Worm (Caenorhabditis elegans) whole organism, L2 larva: ENCODE data around the gene gcy-18.

Experiments
- C34F6.9 ChIP-seq: fragments of 150-350 bp; optimal IDR thresholded peaks from 2 replicates; lab custom pipeline; 2014; ENCODE audit warnings: missing biosample characterization, missing genetic modification characterization
- F13H6.1 ChIP-seq: sonication (generic microtip); optimal IDR thresholded peaks from 2 replicates; lab custom pipeline; 2016; ENCODE audit warnings: missing genetic modification characterization, missing compliant biosample characterization
- R02D3.7 ChIP-seq: fragments of 150-350 bp; optimal IDR thresholded peaks from 2 replicates; lab custom pipeline; 2014; ENCODE audit warnings: missing biosample characterization, missing genetic modification characterization
- Y55F3AM.14 ChIP-seq: fragments of 200-800 bp; sonication (Bioruptor generic); optimal IDR thresholded peaks from 2 replicates; lab custom pipeline; 2018; ENCODE audit warnings: mild to moderate bottlenecking, missing genetic modification characterization, missing compliant biosample characterization
- ZK546.5 ChIP-seq: sonication (generic microtip); optimal IDR thresholded peaks from 2 replicates; lab custom pipeline; 2017; ENCODE audit warnings: missing biosample characterization, missing genetic modification characterization
- alr-1 ChIP-seq: fragments of 150-350 bp; optimal IDR thresholded peaks from 2 replicates; lab custom pipeline; 2014; ENCODE audit warnings: missing biosample characterization, missing genetic modification characterization
- aly-2 ChIP-seq: fragments of 150-350 bp; optimal IDR thresholded peaks from 2 replicates; lab custom pipeline; 2014; ENCODE audit warnings: missing biosample characterization, missing genetic modification characterization
- ama-1 ChIP-seq: fragments of 150-350 bp; optimal IDR thresholded peaks from 2 replicates; lab custom pipeline; 2018; ENCODE audit warnings: inconsistent platforms
- blmp-1 ChIP-seq: sonication (generic microtip); optimal IDR thresholded peaks from 2 replicates; lab custom pipeline; 2017; ENCODE audit warnings: missing genetic modification characterization, mild to moderate bottlenecking, missing compliant biosample characterization, antibody characterized with exemption, moderate library complexity; ENCODE audit not compliant: insufficient read depth
- ceh-16 ChIP-seq: fragments of 150-350 bp; optimal IDR thresholded peaks from 2 replicates; lab custom pipeline; 2014; ENCODE audit warnings: missing biosample characterization, missing genetic modification characterization
- ceh-82 ChIP-seq: fragments of 150-350 bp; optimal IDR thresholded peaks from 2 replicates; lab custom pipeline; 2014; ENCODE audit warnings: missing biosample characterization, missing genetic modification characterization
- crh-2 ChIP-seq: sonication (generic microtip); optimal IDR thresholded peaks from 2 replicates; lab custom pipeline; 2017; ENCODE audit warnings: missing biosample characterization, missing genetic modification characterization
- dmd-4 ChIP-seq: sonication (generic microtip); optimal IDR thresholded peaks from 2 replicates; lab custom pipeline; 2017; ENCODE audit warnings: missing biosample characterization, missing genetic modification characterization
- egl-27 ChIP-seq: sonication (generic microtip); optimal IDR thresholded peaks from 3 replicates; lab custom pipeline; 2017; ENCODE audit warnings: missing biosample characterization, missing genetic modification reagents, missing genetic modification characterization
- elt-1 ChIP-seq: fragments of 150-350 bp; optimal IDR thresholded peaks from 2 replicates; lab custom pipeline; 2014; ENCODE audit warnings: missing biosample characterization, missing genetic modification characterization
- fos-1 ChIP-seq: fragments of 150-350 bp; optimal IDR thresholded peaks from 2 replicates; lab custom pipeline; 2014; ENCODE audit warnings: missing biosample characterization, missing genetic modification characterization
- gmeb-1 ChIP-seq: fragments of 150-350 bp; optimal IDR thresholded peaks from 2 replicates; lab custom pipeline; 2014; ENCODE audit warnings: missing biosample characterization, missing genetic modification characterization
- lin-11 ChIP-seq: fragments of 150-350 bp; sonication (generic microtip); optimal IDR thresholded peaks from 2 replicates; lab custom pipeline; 2014; ENCODE audit warnings: missing biosample characterization, missing genetic modification characterization, inconsistent platforms, mixed read lengths
- lin-13 ChIP-seq: fragments of 150-350 bp; optimal IDR thresholded peaks from 2 replicates; lab custom pipeline; 2014; ENCODE audit warnings: missing biosample characterization, missing genetic modification reagents, missing genetic modification characterization
- lin-39 ChIP-seq: fragments of 150-350 bp; optimal IDR thresholded peaks from 2 replicates; lab custom pipeline; 2014; ENCODE audit warnings: missing biosample characterization, missing genetic modification reagents, missing genetic modification characterization
- lsy-2 ChIP-seq, 2 experiments: fragments of 150-350 bp in 1 of 2; sonication (generic microtip) in 1 of 2; optimal IDR thresholded peaks; 2 replicates each; lab custom pipeline; 2014 to 2017; ENCODE audit warnings: missing biosample characterization in 2 of 2, missing genetic modification characterization in 2 of 2
- mab-5 ChIP-seq: fragments of 150-350 bp; optimal IDR thresholded peaks from 2 replicates; lab custom pipeline; 2014; ENCODE audit warnings: missing biosample characterization, missing genetic modification characterization
- mbf-1 ChIP-seq: sonication (generic microtip); optimal IDR thresholded peaks from 2 replicates; lab custom pipeline; 2017; ENCODE audit warnings: missing biosample characterization, missing genetic modification characterization
- mdl-1 ChIP-seq, 2 experiments: fragments of 150-350 bp in 1 of 2; sonication (generic microtip) in 1 of 2; optimal IDR thresholded peaks; 2 replicates each; lab custom pipeline; 2017; ENCODE audit warnings: missing biosample characterization in 2 of 2, missing genetic modification characterization in 2 of 2
- nhr-10 ChIP-seq: sonication (generic microtip); optimal IDR thresholded peaks from 2 replicates; lab custom pipeline; 2017; ENCODE audit warnings: missing biosample characterization, missing genetic modification characterization
- nhr-11 ChIP-seq: fragments of 150-350 bp; optimal IDR thresholded peaks from 2 replicates; lab custom pipeline; 2014; ENCODE audit warnings: missing biosample characterization, missing genetic modification characterization
- nhr-12 ChIP-seq: fragments of 150-350 bp; optimal IDR thresholded peaks from 2 replicates; lab custom pipeline; 2014; ENCODE audit warnings: missing biosample characterization, missing genetic modification characterization
- nhr-129 ChIP-seq: fragments of 150-350 bp; optimal IDR thresholded peaks from 2 replicates; lab custom pipeline; 2014; ENCODE audit warnings: missing biosample characterization, missing genetic modification characterization
- nhr-21 ChIP-seq: fragments of 150-350 bp; optimal IDR thresholded peaks from 2 replicates; lab custom pipeline; 2014; ENCODE audit warnings: missing biosample characterization, missing genetic modification characterization
- nhr-23 ChIP-seq: fragments of 150-350 bp; optimal IDR thresholded peaks from 2 replicates; lab custom pipeline; 2014; ENCODE audit warnings: missing biosample characterization, missing genetic modification reagents, missing genetic modification characterization
- nhr-25 ChIP-seq: fragments of 150-350 bp; sonication (generic microtip); optimal IDR thresholded peaks from 3 replicates; lab custom pipeline; 2014; ENCODE audit warnings: missing biosample characterization, missing genetic modification characterization
- nhr-6 ChIP-seq: fragments of 150-350 bp; optimal IDR thresholded peaks from 2 replicates; lab custom pipeline; 2014; ENCODE audit warnings: missing biosample characterization, missing genetic modification characterization
- nhr-77 ChIP-seq: fragments of 150-350 bp; optimal IDR thresholded peaks from 2 replicates; lab custom pipeline; 2014; ENCODE audit warnings: missing biosample characterization, missing genetic modification characterization
- peb-1 ChIP-seq: fragments of 150-350 bp; optimal IDR thresholded peaks from 2 replicates; lab custom pipeline; 2014; ENCODE audit warnings: missing biosample characterization, missing genetic modification characterization
- sem-4 ChIP-seq: fragments of 150-350 bp; optimal IDR thresholded peaks from 2 replicates; lab custom pipeline; 2014; ENCODE audit warnings: missing biosample characterization, missing genetic modification reagents, missing genetic modification characterization
- skn-1 ChIP-seq: sonication (generic microtip); optimal IDR thresholded peaks from 2 replicates; lab custom pipeline; 2017; ENCODE audit warnings: missing biosample characterization, missing genetic modification characterization
- sma-3 ChIP-seq: sonication (generic microtip); optimal IDR thresholded peaks from 2 replicates; lab custom pipeline; 2016; ENCODE audit warnings: missing genetic modification reagents, missing genetic modification characterization, missing compliant biosample characterization
- sma-9 ChIP-seq, 2 experiments: fragments of 150-350 bp in 1 of 2; sonication (generic microtip) in 1 of 2; optimal IDR thresholded peaks; 2 replicates each; lab custom pipeline; 2014 to 2016; ENCODE audit warnings: missing genetic modification characterization in 2 of 2, mild to moderate bottlenecking in 1 of 2, missing biosample characterization in 1 of 2, missing compliant biosample characterization in 1 of 2, missing genetic modification reagents in 1 of 2, moderate library complexity in 1 of 2
- snpc-4 ChIP-seq: fragments of 150-350 bp; optimal IDR thresholded peaks from 2 replicates; lab custom pipeline; 2014; ENCODE audit warnings: missing biosample characterization, missing genetic modification characterization
- unc-39 ChIP-seq: fragments of 150-350 bp; optimal IDR thresholded peaks from 2 replicates; lab custom pipeline; 2014; ENCODE audit warnings: missing biosample characterization, missing genetic modification characterization
- unc-55 ChIP-seq: fragments of 150-350 bp; sonication (generic microtip); optimal IDR thresholded peaks from 3 replicates; lab custom pipeline; 2014; ENCODE audit warnings: missing biosample characterization, missing genetic modification reagents, missing genetic modification characterization
- unc-62 ChIP-seq: fragments of 150-350 bp; optimal IDR thresholded peaks from 2 replicates; lab custom pipeline; 2014; ENCODE audit warnings: missing biosample characterization, missing genetic modification reagents, missing genetic modification characterization
- zag-1 ChIP-seq: fragments of 150-350 bp; optimal IDR thresholded peaks from 2 replicates; lab custom pipeline; 2014; ENCODE audit warnings: missing biosample characterization, missing genetic modification characterization
- ztf-1 ChIP-seq: fragments of 200-800 bp; sonication (Bioruptor generic); conservative IDR thresholded peaks from 2 replicates; pipeline ENCODE4 v1.3.6; 2022; ENCODE audit warnings: missing genetic modification characterization, missing compliant biosample characterization
- ztf-11 ChIP-seq: sonication (generic microtip); optimal IDR thresholded peaks from 2 replicates; lab custom pipeline; 2017; ENCODE audit warnings: missing biosample characterization, missing genetic modification characterization
- ztf-4 ChIP-seq: fragments of 150-350 bp; optimal IDR thresholded peaks from 2 replicates; lab custom pipeline; 2014; ENCODE audit warnings: missing biosample characterization, missing genetic modification characterization

Gene gcy-18

DNA sequence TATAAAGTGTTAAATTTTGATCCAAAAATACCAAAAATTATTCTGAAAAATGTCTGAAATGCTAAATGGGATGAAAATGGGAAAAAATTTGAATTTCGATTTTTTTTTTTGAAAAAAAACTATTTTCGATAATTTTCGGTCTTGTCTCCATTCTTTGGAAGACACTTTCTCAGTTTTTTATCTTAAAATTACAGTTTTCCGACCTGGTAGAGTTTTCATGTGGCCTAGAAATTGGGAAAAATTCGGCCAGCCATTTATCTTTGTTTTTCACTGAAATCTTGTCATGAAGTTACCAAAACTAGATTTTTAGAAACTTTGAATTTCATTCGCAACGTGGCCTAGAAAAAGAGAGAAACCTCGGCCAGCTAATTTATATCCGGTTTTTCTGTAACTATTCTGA lies 19.0 kb upstream of the gcy-18 start:
- no peak for TF ChIP-seq unc-39 (tag; lab: Kevin White, UChicago)
- no peak for TF ChIP-seq nhr-11
- TF ChIP-seq blmp-1 (tag; lab: Kevin White, UChicago): no peak

- TF ChIP-seq nhr-11 (no peak), nhr-23 (tag; lab: Kevin White, UChicago) (no peak), gmeb-1 (tag; lab: Kevin White, UChicago) (peak; percentile 32), fos-1 (tag; lab: Kevin White, UChicago) (peak; percentile 85), crh-2 (tag; lab: Kevin White, UChicago) (peak; percentile 53), nhr-25 (no peak), sma-3 (GFP tag; lab: Kevin White, UChicago) (no peak), skn-1 (peak; percentile 71), peb-1 (tag; lab: Kevin White, UChicago) (no peak), lsy-2 (tag; optimal IDR thresholded peaks at IDR 0.05; lab: Kevin White, UChicago) (peak in 1 of 2 experiments; percentile 8), mdl-1 (tag; optimal IDR thresholded peaks at IDR 0.05; lab: Kevin White, UChicago) (no peak), sma-9 (GFP tag; optimal IDR thresholded peaks at IDR 0.05; lab: Kevin White, UChicago) (peak; percentile 55), sma-9 (tag; optimal IDR thresholded peaks at IDR 0.05; lab: Kevin White, UChicago) (no peak)
- TF ChIP-seq, all 48 proteins: peak for 6
Observed at ce11 chrIV:12842121-12842520, 17.8 kb upstream of the gcy-18 start.

DNA sequence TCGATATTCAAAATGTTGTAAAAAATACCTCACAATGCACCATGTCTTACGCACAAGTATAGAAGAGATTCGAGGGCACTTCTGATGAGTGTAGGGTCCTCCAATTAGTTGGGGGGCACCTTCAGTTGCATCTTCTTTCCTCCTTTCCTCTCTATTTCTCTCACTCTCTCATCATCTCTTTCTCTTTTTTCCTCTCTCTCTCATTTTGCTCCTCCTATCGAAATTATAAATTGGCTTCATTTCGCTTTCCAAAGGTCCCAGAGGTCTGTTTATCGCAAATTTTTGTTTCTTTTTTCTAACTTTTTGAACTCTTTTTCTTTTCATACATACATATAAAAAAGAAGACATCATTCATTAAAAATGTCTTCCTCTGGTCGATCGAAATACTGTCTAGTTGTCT lies 17.0 kb upstream of the gcy-18 start:
- TF ChIP-seq lsy-2 (tag; optimal IDR thresholded peaks at IDR 0.05; lab: Kevin White, UChicago): peak in 1 of 2 experiments; percentile 7
- TF ChIP-seq C34F6.9 (tag; lab: Kevin White, UChicago): peak; percentile 18
- no peak for TF ChIP-seq dmd-4 (tag; lab: Kevin White, UChicago)

ce11 chrIV:12845596-12845995 lies 14.3 kb upstream of the gcy-18 start, which contains the start of gene txt-19:
TSS of gene txt-19 (plus strand) at chrIV:12845899.
- no peak for TF ChIP-seq egl-27
- peak; percentile 28 for TF ChIP-seq F13H6.1 (tag; lab: Kevin White, UChicago)
- TF ChIP-seq sma-3 (GFP tag; lab: Kevin White, UChicago): no peak
- no peak for TF ChIP-seq nhr-6 (tag; lab: Kevin White, UChicago)
- TF ChIP-seq dmd-4 (tag; lab: Kevin White, UChicago): no peak
- no peak for TF ChIP-seq snpc-4 (tag; lab: Kevin White, UChicago)
- no peak for TF ChIP-seq aly-2 (tag; lab: Kevin White, UChicago)
- TF ChIP-seq unc-55 (GFP tag; lab: Kevin White, UChicago): peak; percentile 44
- TF ChIP-seq sem-4 (tag; lab: Kevin White, UChicago): no peak
- TF ChIP-seq mab-5 (tag; lab: Kevin White, UChicago): no peak
- peak; percentile 12 for TF ChIP-seq crh-2 (tag; lab: Kevin White, UChicago)
- TF ChIP-seq alr-1 (tag; lab: Kevin White, UChicago): no peak
- no peak for TF ChIP-seq unc-62 (GFP tag; lab: Kevin White, UChicago)
- no peak for TF ChIP-seq R02D3.7 (tag; lab: Kevin White, UChicago)
- TF ChIP-seq ztf-4 (tag; lab: Kevin White, UChicago): no peak
- TF ChIP-seq blmp-1 (tag; lab: Kevin White, UChicago): no peak
- no peak for TF ChIP-seq Y55F3AM.14 (GFP tag; lab: Kevin White, UChicago)
- no peak for TF ChIP-seq nhr-12 (tag; lab: Kevin White, UChicago)
- no peak for TF ChIP-seq elt-1
- no peak for TF ChIP-seq lin-39
- TF ChIP-seq sma-9 (GFP tag; optimal IDR thresholded peaks at IDR 0.05; lab: Kevin White, UChicago): peak; percentile 30
- no peak for TF ChIP-seq sma-9 (tag; optimal IDR thresholded peaks at IDR 0.05; lab: Kevin White, UChicago)
- TF ChIP-seq nhr-11: no peak
- TF ChIP-seq ceh-16 (tag; lab: Kevin White, UChicago): no peak
- TF ChIP-seq mdl-1 (tag; optimal IDR thresholded peaks at IDR 0.05; lab: Kevin White, UChicago): no peak
- TF ChIP-seq lsy-2 (tag; optimal IDR thresholded peaks at IDR 0.05; lab: Kevin White, UChicago): peak in 1 of 2 experiments; percentile 18
- peak; percentile 8 for TF ChIP-seq lin-13 (GFP tag; lab: Kevin White, UChicago)
- peak; percentile 6 for TF ChIP-seq lin-11 (tag; lab: Kevin White, UChicago)
- TF ChIP-seq ztf-11 (tag; lab: Kevin White, UChicago): no peak
- TF ChIP-seq ceh-82: no peak
- TF ChIP-seq nhr-23 (tag; lab: Kevin White, UChicago): no peak
- no peak for TF ChIP-seq zag-1 (tag; lab: Kevin White, UChicago)
- no peak for TF ChIP-seq fos-1 (tag; lab: Kevin White, UChicago)
- no peak for TF ChIP-seq ztf-1 (GFP tag; lab: Robert Waterston, UW)
- no peak for TF ChIP-seq ZK546.5
- no peak for TF ChIP-seq nhr-21 (tag; lab: Kevin White, UChicago)
- TF ChIP-seq C34F6.9 (tag; lab: Kevin White, UChicago): peak; percentile 41
- no peak for TF ChIP-seq nhr-25
- no peak for TF ChIP-seq mbf-1
- no peak for TF ChIP-seq ama-1
- no peak for TF ChIP-seq nhr-77 (tag; lab: Kevin White, UChicago)
- peak; percentile 18 for TF ChIP-seq nhr-129 (tag; lab: Kevin White, UChicago)
- TF ChIP-seq nhr-10 (tag; lab: Kevin White, UChicago): no peak
- no peak for TF ChIP-seq skn-1
- TF ChIP-seq gmeb-1 (tag; lab: Kevin White, UChicago): no peak
